Fruit fly (Drosophila melanogaster) whole organism, embryonic: ENCODE data around the gene CG4658.

Source experiments
- CG12155 ChIP-seq: fragments of 200-800 bp; sonication (Bioruptor generic); optimal IDR thresholded peaks from 3 replicates; lab custom pipeline; 2016; ENCODE audit warnings: missing biosample characterization, missing genetic modification characterization
- Hr78 ChIP-seq, 2 experiments: fragments of 200-800 bp in 1 of 2; fragments of >200 bp in 1 of 2; sonication (Bioruptor generic) in 1 of 2; optimal IDR thresholded peaks; 2 replicates each; lab custom pipeline; 2017 to 2019; ENCODE audit warnings: missing biosample characterization in 2 of 2, missing genetic modification characterization in 2 of 2, mild to moderate bottlenecking in 1 of 2, moderate library complexity in 1 of 2
- danr ChIP-seq: fragments of 200-800 bp; sonication (Bioruptor generic); IDR thresholded peaks from 2 replicates; pipeline ENCODE4 v1.3.6; 2022; ENCODE audit warnings: missing biosample characterization, missing genetic modification characterization
- repo ChIP-seq: fragments of 200-800 bp; sonication (Bioruptor generic); optimal IDR thresholded peaks from 2 replicates; lab custom pipeline; 2016; ENCODE audit warnings: missing biosample characterization, missing genetic modification characterization

DNA sequence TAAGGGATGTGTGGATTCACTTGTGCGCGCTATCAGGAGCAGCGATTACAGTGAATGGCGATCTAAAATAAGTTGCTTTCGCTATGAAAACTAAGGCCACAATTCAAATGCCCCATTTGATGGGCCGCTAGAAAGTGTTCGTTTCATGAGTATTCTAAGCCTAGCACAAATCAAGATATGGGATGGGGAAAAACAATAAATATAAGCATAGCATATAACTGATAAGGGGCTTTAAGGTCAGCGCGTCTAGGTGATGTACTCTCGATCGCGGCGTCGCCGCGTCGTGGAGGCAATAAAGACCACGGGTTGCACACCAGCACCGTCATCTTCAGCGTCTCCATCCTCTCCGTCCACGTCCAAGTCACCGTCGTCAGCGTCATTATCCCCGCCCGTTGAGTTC is 3.8 kb downstream of the CG4658 start:
- no peak for TF ChIP-seq repo
- no peak for TF ChIP-seq CG12155
- TF ChIP-seq danr = no peak
- TF ChIP-seq Hr78 (GFP tag; optimal IDR thresholded peaks at IDR 0.05; lab: Kevin White, UChicago) = no peak
